Worm (Caenorhabditis elegans) whole organism, L4 larva: ENCODE measurements around the gene ZK938.10.

Source experiments
- aly-2 ChIP-seq: sonication (generic microtip); optimal IDR thresholded peaks from 2 replicates; lab custom pipeline; 2018; ENCODE audit warnings: missing biosample characterization, missing genetic modification characterization
- daf-16 ChIP-seq, 3 experiments: sonication (generic microtip); optimal IDR thresholded peaks; 2 replicates each; lab custom pipeline; 2016 to 2017; ENCODE audit warnings: missing genetic modification characterization in 3 of 3, missing genetic modification reagents in 3 of 3, mild to moderate bottlenecking in 2 of 3, missing compliant biosample characterization in 2 of 3, missing biosample characterization in 1 of 3, moderate library complexity in 1 of 3
- dmd-6 ChIP-seq: fragments of 200-800 bp; sonication (Bioruptor generic); IDR thresholded peaks from 2 replicates; pipeline ENCODE4 v1.3.6; 2022; ENCODE audit warnings: missing genetic modification reagents, missing genetic modification characterization, missing compliant biosample characterization
- dmd-9 ChIP-seq: fragments of 200-800 bp; sonication (Bioruptor generic); IDR thresholded peaks from 2 replicates; pipeline ENCODE4 v1.3.6; 2022; ENCODE audit warnings: missing genetic modification reagents, missing genetic modification characterization, missing compliant biosample characterization
- dve-1 ChIP-seq: sonication (generic microtip); optimal IDR thresholded peaks from 2 replicates; lab custom pipeline; 2017; ENCODE audit warnings: antibody characterized with exemption, mild to moderate bottlenecking, missing genetic modification characterization, missing compliant biosample characterization; ENCODE audit not compliant: insufficient read depth
- hlh-11 ChIP-seq: fragments of 200-800 bp; sonication (Bioruptor generic); optimal IDR thresholded peaks from 2 replicates; lab custom pipeline; 2018; ENCODE audit warnings: mild to moderate bottlenecking, missing genetic modification characterization, missing compliant biosample characterization
- hlh-30 ChIP-seq: sonication (generic microtip); optimal IDR thresholded peaks from 2 replicates; lab custom pipeline; 2017; ENCODE audit warnings: antibody characterized with exemption, mild to moderate bottlenecking, missing genetic modification characterization, missing compliant biosample characterization; ENCODE audit not compliant: insufficient read depth
- nhr-10 ChIP-seq: fragments of 150-350 bp; optimal IDR thresholded peaks from 2 replicates; lab custom pipeline; 2014; ENCODE audit warnings: missing biosample characterization, missing genetic modification characterization
- nhr-28 ChIP-seq: fragments of 150-350 bp; optimal IDR thresholded peaks from 2 replicates; lab custom pipeline; 2014; ENCODE audit warnings: missing biosample characterization, missing genetic modification characterization
- rbr-2 ChIP-seq: sonication (generic microtip); optimal IDR thresholded peaks from 2 replicates; lab custom pipeline; 2016; ENCODE audit warnings: missing genotype, missing genetic modification characterization, missing compliant biosample characterization
- sdz-12 ChIP-seq: fragments of 200-800 bp; sonication (Bioruptor generic); optimal IDR thresholded peaks from 2 replicates; lab custom pipeline; 2018; ENCODE audit warnings: mild to moderate bottlenecking, missing genetic modification characterization, missing compliant biosample characterization
- spr-3 ChIP-seq: fragments of 200-800 bp; sonication (Bioruptor generic); optimal IDR thresholded peaks from 2 replicates; lab custom pipeline; 2018; ENCODE audit warnings: mild to moderate bottlenecking, missing genetic modification characterization, missing compliant biosample characterization
- tag-97 ChIP-seq: fragments of 200-800 bp; sonication (Bioruptor generic); IDR thresholded peaks from 2 replicates; pipeline ENCODE4 v1.3.6; 2022; ENCODE audit warnings: missing genetic modification characterization, missing compliant biosample characterization

The ZK938.10 gene

DNA sequence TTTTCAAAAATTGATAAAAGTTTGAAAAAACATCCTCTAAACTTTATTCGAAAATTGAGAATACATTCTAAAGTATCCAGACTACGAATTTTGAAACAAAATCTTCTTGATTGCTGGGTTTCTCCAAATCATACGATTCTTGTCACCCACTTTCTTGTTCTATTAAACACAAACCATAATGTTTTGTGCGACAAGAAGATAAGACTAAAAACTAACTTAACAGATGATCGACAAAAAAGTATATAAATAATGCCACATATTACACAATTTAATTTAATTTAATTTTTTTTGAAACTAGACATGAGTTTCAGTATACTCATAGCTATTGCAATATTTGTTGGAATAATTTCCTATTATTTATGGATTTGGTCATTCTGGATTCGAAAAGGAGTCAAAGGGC, 47.5 kb downstream of the ZK938.10 start, which contains the start of gene cyp-13A7:
Gene cyp-13A7, plus strand, starts transcription at position 301 of the 400 bp plus-strand sequence.
- TF ChIP-seq dmd-6 = peak; percentile 6; the same call in 1 of the 2 replicates
- no peak for TF ChIP-seq tag-97 (GFP tag; lab: Robert Waterston, UW)
- TF ChIP-seq nhr-28 (tag; lab: Kevin White, UChicago) = peak; percentile 17
- TF ChIP-seq aly-2 (tag; lab: Kevin White, UChicago) = no peak
- TF ChIP-seq, all 104 proteins: peak for 2

DNA sequence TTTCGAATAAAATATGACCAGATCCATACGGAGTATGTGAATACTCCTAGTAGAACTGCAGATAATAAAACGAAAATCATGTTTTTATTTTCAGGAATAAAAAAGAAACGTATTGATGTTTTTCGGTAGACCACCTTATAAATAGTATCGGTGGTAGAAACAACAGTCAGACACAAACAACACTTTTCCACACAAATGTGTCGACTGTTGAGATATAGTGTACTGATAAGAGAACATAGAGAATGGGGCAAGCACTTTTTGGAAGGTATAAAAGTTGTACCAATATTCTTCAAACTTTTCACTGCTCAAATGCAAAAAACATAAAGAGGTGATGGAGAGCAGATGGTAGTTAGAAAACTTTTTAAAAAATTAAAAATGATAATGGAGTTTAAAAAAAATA, 48.2 kb downstream of the ZK938.10 start, which contains the start of gene cyp-13A6:
Gene cyp-13A6, minus strand, starts transcription at position 180 of the 400 bp plus-strand sequence.
- TF ChIP-seq hlh-11 (tag; lab: Kevin White, UChicago) (peak; percentile 18), daf-16 (GFP tag; optimal IDR thresholded peaks at IDR 0.05; lab: Kevin White, UChicago) (no peak), daf-16 (tag; optimal IDR thresholded peaks at IDR 0.05; lab: Kevin White, UChicago) (peak; percentile 68), spr-3 (GFP tag; lab: Kevin White, UChicago) (no peak), dmd-9 (no peak), nhr-28 (tag; lab: Kevin White, UChicago) (peak; percentile 63), nhr-10 (no peak), rbr-2 (no peak), sdz-12 (GFP tag; lab: Kevin White, UChicago) (no peak), dve-1 (tag; lab: Kevin White, UChicago) (no peak), hlh-30 (tag; lab: Kevin White, UChicago) (no peak), dmd-6 (peak; percentile 46; the same call in 1 of the 2 replicates)
